Fruit fly (Drosophila melanogaster): ENCODE data around the gene bip1.

bip1 gene

DNA sequence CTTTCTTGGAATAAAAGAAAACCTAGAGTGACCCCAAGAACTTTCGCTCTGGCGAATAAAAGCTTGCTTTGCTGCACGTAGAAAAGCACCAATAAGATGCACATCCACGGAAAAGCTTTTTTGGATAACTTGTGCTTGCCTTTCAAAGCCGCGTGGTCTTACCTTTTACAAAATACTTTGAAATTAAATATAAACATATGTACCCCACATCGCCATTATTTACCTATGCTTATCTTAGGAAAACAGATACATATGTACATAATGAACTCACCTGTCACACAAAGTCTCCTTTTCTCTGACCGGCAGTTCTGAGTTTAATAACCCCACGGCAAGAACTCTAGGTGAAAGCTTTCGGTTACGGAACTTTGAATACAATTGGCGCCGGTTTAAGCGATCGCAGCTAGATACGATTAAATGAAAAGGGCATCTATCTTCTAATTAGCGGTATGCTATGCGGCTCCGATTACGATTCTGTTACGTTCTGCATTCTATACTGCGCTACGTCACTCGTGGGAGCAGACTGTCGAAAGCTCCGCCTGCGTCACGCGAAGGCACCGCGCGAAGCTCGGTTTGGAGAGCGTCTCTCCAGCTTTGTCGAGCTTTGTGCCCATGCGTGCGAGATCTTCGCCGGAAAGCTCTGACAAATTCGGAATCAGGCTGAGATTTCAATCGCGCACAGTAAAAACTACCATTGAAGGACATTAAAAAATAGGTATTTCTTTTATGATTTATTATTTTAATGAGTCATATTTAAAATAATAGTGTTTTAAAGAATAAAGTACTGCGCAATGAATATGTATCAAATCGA is at the start of gene bip1:
TSS of gene bip1 (minus strand) at position 524 of the 808 bp plus-strand sequence.
- TF ChIP-seq Mnt (GFP tag; optimal IDR thresholded peaks at IDR 0.05), result peak; percentile 38
- TF ChIP-seq pad (GFP tag; optimal IDR thresholded peaks at IDR 0.05), result no peak
- TF ChIP-seq CG5204 (GFP tag; optimal IDR thresholded peaks at IDR 0.05), result no peak
- no peak for TF ChIP-seq CG1620 (GFP tag; optimal IDR thresholded peaks at IDR 0.05)
- TF ChIP-seq bab1 (GFP tag; optimal IDR thresholded peaks at IDR 0.05), result no peak
- TF ChIP-seq CG11617 (GFP tag; optimal IDR thresholded peaks at IDR 0.05), result no peak
- TF ChIP-seq CG12768 (GFP tag; optimal IDR thresholded peaks at IDR 0.05), result peak; percentile 21
- no peak for TF ChIP-seq toe (GFP tag; optimal IDR thresholded peaks at IDR 0.05)
- peak; percentile 63 for TF ChIP-seq cic (GFP tag; optimal IDR thresholded peaks at IDR 0.05)
- TF ChIP-seq tj (GFP tag; optimal IDR thresholded peaks at IDR 0.05), result no peak
- TF ChIP-seq kay (GFP tag; ENCODE audit: borderline replicate concordance), result peak; percentile 96
- TF ChIP-seq Clk (GFP tag; optimal IDR thresholded peaks at IDR 0.05), result no peak
- no peak for TF ChIP-seq ovo (GFP tag; optimal IDR thresholded peaks at IDR 0.05)
- TF ChIP-seq CG33017 (tag; optimal IDR thresholded peaks at IDR 0.05), result peak; percentile 35
- TF ChIP-seq CG7101 (tag; optimal IDR thresholded peaks at IDR 0.05), result peak; percentile 50
- no peak for TF ChIP-seq CG7045 (GFP tag; optimal IDR thresholded peaks at IDR 0.05)
- no peak for TF ChIP-seq cnc (optimal IDR thresholded peaks at IDR 0.05)
- TF ChIP-seq Hr96 (GFP tag; optimal IDR thresholded peaks at IDR 0.05), result no peak
- peak; percentile 6 for TF ChIP-seq CG14711 (tag; optimal IDR thresholded peaks at IDR 0.05)
- no peak for TF ChIP-seq Crg-1 (GFP tag; optimal IDR thresholded peaks at IDR 0.05)

dm6 chr3L:8108201-8108600 is 49.7 kb upstream of the bip1 start:
- no peak for TF ChIP-seq Hr96 (GFP tag; optimal IDR thresholded peaks at IDR 0.05)
- no peak for TF ChIP-seq ovo (GFP tag; optimal IDR thresholded peaks at IDR 0.05)
- TF ChIP-seq cnc (optimal IDR thresholded peaks at IDR 0.05), result no peak
- TF ChIP-seq pad (GFP tag; optimal IDR thresholded peaks at IDR 0.05), result no peak
- no peak for TF ChIP-seq CG33017 (tag; optimal IDR thresholded peaks at IDR 0.05)
- TF ChIP-seq CG5204 (GFP tag; optimal IDR thresholded peaks at IDR 0.05), result no peak
- TF ChIP-seq CG7045 (GFP tag; optimal IDR thresholded peaks at IDR 0.05), result no peak
- no peak for TF ChIP-seq CG12768 (GFP tag; optimal IDR thresholded peaks at IDR 0.05)
- no peak for TF ChIP-seq tj (GFP tag; optimal IDR thresholded peaks at IDR 0.05)
- no peak for TF ChIP-seq CG11617 (GFP tag; optimal IDR thresholded peaks at IDR 0.05)
- TF ChIP-seq bab1 (GFP tag; optimal IDR thresholded peaks at IDR 0.05), result no peak
- TF ChIP-seq cic (GFP tag; optimal IDR thresholded peaks at IDR 0.05), result no peak
- TF ChIP-seq CG7101 (tag; optimal IDR thresholded peaks at IDR 0.05), result no peak
- TF ChIP-seq Mnt (GFP tag; optimal IDR thresholded peaks at IDR 0.05), result no peak
- no peak for TF ChIP-seq CG14711 (tag; optimal IDR thresholded peaks at IDR 0.05)
- no peak for TF ChIP-seq Crg-1 (GFP tag; optimal IDR thresholded peaks at IDR 0.05)
- no peak for TF ChIP-seq CG1620 (GFP tag; optimal IDR thresholded peaks at IDR 0.05)
- TF ChIP-seq Clk (GFP tag; optimal IDR thresholded peaks at IDR 0.05), result no peak
- TF ChIP-seq kay (GFP tag; ENCODE audit: borderline replicate concordance), result no peak

DNA sequence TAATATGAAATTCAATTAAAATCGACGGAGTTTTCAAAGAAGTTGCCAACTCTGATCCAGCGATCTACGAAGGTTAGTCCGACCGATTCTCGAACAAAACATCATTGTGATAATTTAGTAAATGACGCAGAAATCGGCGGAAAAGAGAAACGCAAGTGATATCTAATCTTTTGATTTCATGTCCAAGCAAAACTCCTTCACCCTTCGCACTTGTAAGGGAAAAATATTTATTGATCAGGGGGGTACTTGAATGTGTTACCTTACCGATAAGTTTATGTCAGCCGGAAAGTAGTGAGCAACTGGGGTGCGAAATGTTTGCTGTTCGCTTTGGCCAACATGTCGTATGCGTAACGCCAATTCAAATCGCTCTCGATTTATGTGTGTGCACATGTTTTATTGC is 38.6 kb upstream of the bip1 start:
- TF ChIP-seq Crg-1 (GFP tag; optimal IDR thresholded peaks at IDR 0.05) (no peak), Mnt (GFP tag; optimal IDR thresholded peaks at IDR 0.05) (no peak)

DNA sequence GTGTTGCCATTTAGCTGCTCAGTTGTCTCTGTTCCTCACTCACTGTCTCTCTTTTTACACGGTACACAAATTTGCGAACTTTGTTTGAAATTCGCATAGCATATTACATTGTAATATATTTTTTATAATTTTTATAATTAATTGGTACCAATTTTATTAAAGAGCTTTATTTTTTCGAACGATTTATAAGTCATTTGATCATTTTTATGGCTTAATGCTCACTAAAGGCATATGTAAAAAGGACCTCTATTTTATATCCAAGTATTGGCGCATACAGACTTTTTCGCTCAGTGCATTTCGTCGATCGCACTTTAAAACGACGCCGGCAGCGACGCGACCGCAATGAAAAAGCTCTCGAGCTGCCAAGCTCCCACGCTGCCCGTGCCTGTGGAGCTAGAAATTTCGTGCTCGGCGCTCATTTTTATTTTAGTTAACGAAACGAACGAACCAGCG is 37.6 kb upstream of the bip1 start:
- TF ChIP-seq CG33017 (tag; optimal IDR thresholded peaks at IDR 0.05) (peak; percentile 98), Crg-1 (GFP tag; optimal IDR thresholded peaks at IDR 0.05) (peak; percentile 94), cnc (optimal IDR thresholded peaks at IDR 0.05) (no peak), toe (GFP tag; optimal IDR thresholded peaks at IDR 0.05) (peak; percentile 96), kay (GFP tag; ENCODE audit: borderline replicate concordance) (peak; percentile 98), cic (GFP tag; optimal IDR thresholded peaks at IDR 0.05) (peak; percentile 85), Clk (GFP tag; optimal IDR thresholded peaks at IDR 0.05) (peak; percentile 96), bab1 (GFP tag; optimal IDR thresholded peaks at IDR 0.05) (peak; percentile 96), ovo (GFP tag; optimal IDR thresholded peaks at IDR 0.05) (peak; percentile 96), CG11617 (GFP tag; optimal IDR thresholded peaks at IDR 0.05) (peak; percentile 99), CG5204 (GFP tag; optimal IDR thresholded peaks at IDR 0.05) (peak; percentile 95), CG7101 (tag; optimal IDR thresholded peaks at IDR 0.05) (peak; percentile 98), pad (GFP tag; optimal IDR thresholded peaks at IDR 0.05) (peak; percentile 90), tj (GFP tag; optimal IDR thresholded peaks at IDR 0.05) (peak; percentile 92), CG12768 (GFP tag; optimal IDR thresholded peaks at IDR 0.05) (peak; percentile 99), Hr96 (GFP tag; optimal IDR thresholded peaks at IDR 0.05) (peak; percentile 89), CG1620 (GFP tag; optimal IDR thresholded peaks at IDR 0.05) (peak; percentile 87), CG14711 (tag; optimal IDR thresholded peaks at IDR 0.05) (peak; percentile 94), Mnt (GFP tag; optimal IDR thresholded peaks at IDR 0.05) (peak; percentile 93), CG7045 (GFP tag; optimal IDR thresholded peaks at IDR 0.05) (peak; percentile 99)

dm6 chr3L:8094652-8095129 is 36.2 kb upstream of the bip1 start:
- TF ChIP-seq CG1620 (GFP tag; optimal IDR thresholded peaks at IDR 0.05) (no peak), CG12768 (GFP tag; optimal IDR thresholded peaks at IDR 0.05) (no peak), cnc (optimal IDR thresholded peaks at IDR 0.05) (no peak), kay (GFP tag; ENCODE audit: borderline replicate concordance) (peak; percentile 49), CG7101 (tag; optimal IDR thresholded peaks at IDR 0.05) (peak; percentile 46), cic (GFP tag; optimal IDR thresholded peaks at IDR 0.05) (peak; percentile 60), CG14711 (tag; optimal IDR thresholded peaks at IDR 0.05) (peak; percentile 35), Mnt (GFP tag; optimal IDR thresholded peaks at IDR 0.05) (no peak), tj (GFP tag; optimal IDR thresholded peaks at IDR 0.05) (peak; percentile 66), CG7045 (GFP tag; optimal IDR thresholded peaks at IDR 0.05) (peak; percentile 22), CG11617 (GFP tag; optimal IDR thresholded peaks at IDR 0.05) (peak; percentile 29), bab1 (GFP tag; optimal IDR thresholded peaks at IDR 0.05) (no peak), CG33017 (tag; optimal IDR thresholded peaks at IDR 0.05) (peak; percentile 59)
